Worm (Caenorhabditis elegans) whole organism, L2 larva: Measurements from ENCODE around the gene rpl-10.

Experiments used
- aly-2 ChIP-seq: fragments of 150-350 bp; optimal IDR thresholded peaks from 2 replicates; lab custom pipeline; 2014; ENCODE audit warnings: missing biosample characterization, missing genetic modification characterization
- blmp-1 ChIP-seq: sonication (generic microtip); optimal IDR thresholded peaks from 2 replicates; lab custom pipeline; 2017; ENCODE audit warnings: missing genetic modification characterization, mild to moderate bottlenecking, missing compliant biosample characterization, antibody characterized with exemption, moderate library complexity; ENCODE audit not compliant: insufficient read depth
- ceh-82 ChIP-seq: fragments of 150-350 bp; optimal IDR thresholded peaks from 2 replicates; lab custom pipeline; 2014; ENCODE audit warnings: missing biosample characterization, missing genetic modification characterization
- dmd-4 ChIP-seq: sonication (generic microtip); optimal IDR thresholded peaks from 2 replicates; lab custom pipeline; 2017; ENCODE audit warnings: missing biosample characterization, missing genetic modification characterization
- lin-39 ChIP-seq: fragments of 150-350 bp; optimal IDR thresholded peaks from 2 replicates; lab custom pipeline; 2014; ENCODE audit warnings: missing biosample characterization, missing genetic modification reagents, missing genetic modification characterization
- lsy-2 ChIP-seq, 2 experiments: fragments of 150-350 bp in 1 of 2; sonication (generic microtip) in 1 of 2; optimal IDR thresholded peaks; 2 replicates each; lab custom pipeline; 2014 to 2017; ENCODE audit warnings: missing biosample characterization in 2 of 2, missing genetic modification characterization in 2 of 2
- snpc-4 ChIP-seq: fragments of 150-350 bp; optimal IDR thresholded peaks from 2 replicates; lab custom pipeline; 2014; ENCODE audit warnings: missing biosample characterization, missing genetic modification characterization
- ztf-4 ChIP-seq: fragments of 150-350 bp; optimal IDR thresholded peaks from 2 replicates; lab custom pipeline; 2014; ENCODE audit warnings: missing biosample characterization, missing genetic modification characterization

DNA sequence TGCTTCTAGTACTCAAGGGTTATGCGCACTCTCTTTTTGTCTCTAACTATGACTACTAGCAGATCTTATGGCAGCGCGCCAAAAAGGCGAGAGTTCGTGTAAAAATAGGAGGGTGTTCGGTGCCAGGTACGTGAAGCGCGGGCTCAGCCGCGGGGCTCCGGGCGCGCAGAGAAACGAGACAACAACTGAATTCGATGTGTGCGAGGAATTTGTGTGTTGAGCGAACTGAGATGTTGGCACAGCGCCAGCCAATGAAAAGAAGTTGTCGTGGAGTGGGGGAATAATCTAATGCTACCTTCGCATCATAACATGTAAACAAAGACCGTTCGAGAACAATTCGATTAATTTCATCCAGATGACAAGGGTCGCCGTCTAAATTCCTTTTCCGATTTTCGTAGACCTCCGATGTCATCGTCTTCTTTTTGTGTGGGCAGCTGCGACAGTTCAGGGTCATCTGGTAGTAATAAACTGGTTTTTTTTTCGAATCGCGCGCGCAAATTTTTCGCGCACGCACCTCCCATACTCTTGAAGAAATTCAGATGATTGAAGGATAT is 12.2 kb upstream of the rpl-10 start:
- TF ChIP-seq aly-2 (tag; lab: Kevin White, UChicago) (no peak), ztf-4 (tag; lab: Kevin White, UChicago) (no peak), snpc-4 (tag; lab: Kevin White, UChicago) (peak; percentile 13), lsy-2 (tag; optimal IDR thresholded peaks at IDR 0.05; lab: Kevin White, UChicago) (peak; percentile 44 to 78), ceh-82 (tag; lab: Kevin White, UChicago) (no peak), dmd-4 (no peak), lin-39 (tag; lab: Kevin White, UChicago) (no peak), blmp-1 (tag; lab: Kevin White, UChicago) (peak; percentile 27)
